Worm (Caenorhabditis elegans) whole organism, midembryonic: ENCODE data around the gene cnnm-3.

ENCODE experiments used
- T22C8.4 ChIP-seq: fragments of 200-800 bp; sonication (Bioruptor generic); IDR thresholded peaks from 2 replicates; pipeline ENCODE4 v1.3.6; 2022; ENCODE audit warnings: missing genetic modification characterization, missing compliant biosample characterization
- cog-1 ChIP-seq: sonication (generic microtip); optimal IDR thresholded peaks from 2 replicates; lab custom pipeline; 2016; ENCODE audit warnings: missing genetic modification characterization, missing compliant biosample characterization
- flt-1 ChIP-seq: fragments of 200-800 bp; sonication (Bioruptor generic); IDR thresholded peaks from 2 replicates; pipeline ENCODE4 v1.3.6; 2022; ENCODE audit warnings: missing genetic modification characterization, missing compliant biosample characterization
- klf-2 ChIP-seq: fragments of 200-800 bp; sonication (Bioruptor generic); conservative IDR thresholded peaks from 2 replicates; pipeline ENCODE4 v1.3.6; 2022; ENCODE audit warnings: missing genetic modification reagents, missing genetic modification characterization, missing compliant biosample characterization
- med-1 ChIP-seq: sonication (generic microtip); optimal IDR thresholded peaks from 2 replicates; lab custom pipeline; 2017; ENCODE audit warnings: missing genetic modification characterization, mild to moderate bottlenecking, missing compliant biosample characterization, antibody characterized with exemption, missing genetic modification reagents; ENCODE audit not compliant: insufficient read depth
- ref-1 ChIP-seq: fragments of 200-800 bp; sonication (Bioruptor generic); conservative IDR thresholded peaks from 2 replicates; pipeline ENCODE4 v1.3.6; 2022; ENCODE audit warnings: missing genetic modification reagents, missing genetic modification characterization, missing compliant biosample characterization
- tab-1 ChIP-seq: fragments of 200-800 bp; sonication (Bioruptor generic); IDR thresholded peaks from 2 replicates; pipeline ENCODE4 v1.3.6; 2022; ENCODE audit warnings: missing genetic modification characterization, missing compliant biosample characterization
- ztf-23 ChIP-seq: fragments of 200-800 bp; sonication (Bioruptor generic); IDR thresholded peaks from 2 replicates; pipeline ENCODE4 v1.3.6; 2022; ENCODE audit warnings: missing genetic modification reagents, missing genetic modification characterization, missing compliant biosample characterization
- ztf-29 ChIP-seq: fragments of 200-800 bp; sonication (Bioruptor generic); IDR thresholded peaks from 2 replicates; pipeline ENCODE4 v1.3.6; 2022; ENCODE audit warnings: missing genetic modification reagents, missing genetic modification characterization, missing compliant biosample characterization

The cnnm-3 gene

ce11 chrX:3045466-3045865, at the start of gene cnnm-3:
Gene cnnm-3, minus strand, starts transcription at chrX:3045847.
- TF ChIP-seq T22C8.4 (GFP tag; lab: Robert Waterston, UW), result no peak
- TF ChIP-seq ref-1 (GFP tag; lab: Robert Waterston, UW), result no peak
- TF ChIP-seq klf-2 (GFP tag; lab: Robert Waterston, UW), result no peak
- TF ChIP-seq flt-1 (GFP tag; lab: Robert Waterston, UW), result no peak
- no peak for TF ChIP-seq cog-1 (tag; lab: Kevin White, UChicago)
- no peak for TF ChIP-seq ztf-29

ce11 chrX:3094304-3094703, 48.7 kb upstream of the cnnm-3 start, which contains the start of gene wrt-2:
Gene wrt-2, minus strand, starts transcription at chrX:3094349.
- no peak for TF ChIP-seq tab-1
- no peak for TF ChIP-seq med-1 (GFP tag; lab: Kevin White, UChicago)
- no peak for TF ChIP-seq flt-1 (GFP tag; lab: Robert Waterston, UW)
- no peak for TF ChIP-seq ztf-29
- no peak for TF ChIP-seq ztf-23 (GFP tag; lab: Robert Waterston, UW)
- TF ChIP-seq klf-2 (GFP tag; lab: Robert Waterston, UW), result no peak
- no peak for TF ChIP-seq cog-1 (tag; lab: Kevin White, UChicago)
- no peak for TF ChIP-seq ref-1 (GFP tag; lab: Robert Waterston, UW)
- TF ChIP-seq T22C8.4 (GFP tag; lab: Robert Waterston, UW), result no peak

- TF ChIP-seq T22C8.4 (GFP tag; lab: Robert Waterston, UW) (no peak), flt-1 (GFP tag; lab: Robert Waterston, UW) (no peak), tab-1 (no peak), med-1 (GFP tag; lab: Kevin White, UChicago) (no peak), ref-1 (GFP tag; lab: Robert Waterston, UW) (no peak), ztf-23 (GFP tag; lab: Robert Waterston, UW) (no peak), klf-2 (GFP tag; lab: Robert Waterston, UW) (no peak), ztf-29 (no peak), cog-1 (tag; lab: Kevin White, UChicago) (no peak)
Observed at ce11 chrX:3092460-3092859, 46.8 kb upstream of the cnnm-3 start.

ce11 chrX:3091119-3091746, 45.6 kb upstream of the cnnm-3 start:
- no peak for TF ChIP-seq ztf-23 (GFP tag; lab: Robert Waterston, UW)
- no peak for TF ChIP-seq tab-1
- TF ChIP-seq flt-1 (GFP tag; lab: Robert Waterston, UW), result no peak
- TF ChIP-seq med-1 (GFP tag; lab: Kevin White, UChicago), result no peak
- no peak for TF ChIP-seq klf-2 (GFP tag; lab: Robert Waterston, UW)
- no peak for TF ChIP-seq ref-1 (GFP tag; lab: Robert Waterston, UW)
- no peak for TF ChIP-seq ztf-29
- no peak for TF ChIP-seq cog-1 (tag; lab: Kevin White, UChicago)
- no peak for TF ChIP-seq T22C8.4 (GFP tag; lab: Robert Waterston, UW)

- no peak for TF ChIP-seq klf-2 (GFP tag; lab: Robert Waterston, UW)
- TF ChIP-seq cog-1 (tag; lab: Kevin White, UChicago), result no peak
- no peak for TF ChIP-seq T22C8.4 (GFP tag; lab: Robert Waterston, UW)
- no peak for TF ChIP-seq flt-1 (GFP tag; lab: Robert Waterston, UW)
- no peak for TF ChIP-seq ztf-23 (GFP tag; lab: Robert Waterston, UW)
- TF ChIP-seq tab-1, result no peak
- TF ChIP-seq med-1 (GFP tag; lab: Kevin White, UChicago), result no peak
- no peak for TF ChIP-seq ref-1 (GFP tag; lab: Robert Waterston, UW)
- TF ChIP-seq ztf-29, result no peak
Observed at ce11 chrX:3089894-3090414, 44.3 kb upstream of the cnnm-3 start.

- TF ChIP-seq ztf-29 (no peak), med-1 (GFP tag; lab: Kevin White, UChicago) (no peak), cog-1 (tag; lab: Kevin White, UChicago) (no peak), flt-1 (GFP tag; lab: Robert Waterston, UW) (no peak), tab-1 (no peak), klf-2 (GFP tag; lab: Robert Waterston, UW) (no peak), ref-1 (GFP tag; lab: Robert Waterston, UW) (no peak), ztf-23 (GFP tag; lab: Robert Waterston, UW) (no peak), T22C8.4 (GFP tag; lab: Robert Waterston, UW) (no peak)
Observed at ce11 chrX:3089423-3089822, 43.8 kb upstream of the cnnm-3 start, which contains the start of gene pccb-1. Gene pccb-1, plus strand, starts transcription at chrX:3089549.

ce11 chrX:3087647-3088046, 42.0 kb upstream of the cnnm-3 start:
- no peak for TF ChIP-seq cog-1 (tag; lab: Kevin White, UChicago)
- TF ChIP-seq ref-1 (GFP tag; lab: Robert Waterston, UW), result no peak
- no peak for TF ChIP-seq T22C8.4 (GFP tag; lab: Robert Waterston, UW)
- no peak for TF ChIP-seq tab-1
- TF ChIP-seq med-1 (GFP tag; lab: Kevin White, UChicago), result no peak
- TF ChIP-seq ztf-23 (GFP tag; lab: Robert Waterston, UW), result no peak
- TF ChIP-seq klf-2 (GFP tag; lab: Robert Waterston, UW), result no peak
- TF ChIP-seq ztf-29, result no peak
- TF ChIP-seq flt-1 (GFP tag; lab: Robert Waterston, UW), result no peak

ce11 chrX:3087245-3087644, 41.6 kb upstream of the cnnm-3 start, which contains the start of gene F52E4.5:
Gene F52E4.5, minus strand, starts transcription at chrX:3087345.
- TF ChIP-seq T22C8.4 (GFP tag; lab: Robert Waterston, UW) (no peak), tab-1 (no peak), klf-2 (GFP tag; lab: Robert Waterston, UW) (no peak), cog-1 (tag; lab: Kevin White, UChicago) (no peak), ref-1 (GFP tag; lab: Robert Waterston, UW) (no peak), ztf-29 (no peak), med-1 (GFP tag; lab: Kevin White, UChicago) (no peak)

ce11 chrX:3080825-3081224, 35.2 kb upstream of the cnnm-3 start, which contains the start of gene twk-16:
Gene twk-16, plus strand, starts transcription at chrX:3081125.
- TF ChIP-seq ztf-23 (GFP tag; lab: Robert Waterston, UW) (no peak), T22C8.4 (GFP tag; lab: Robert Waterston, UW) (no peak), tab-1 (no peak), ztf-29 (no peak), med-1 (GFP tag; lab: Kevin White, UChicago) (no peak), ref-1 (GFP tag; lab: Robert Waterston, UW) (no peak), cog-1 (tag; lab: Kevin White, UChicago) (no peak)
